Worm (Caenorhabditis elegans): ENCODE measurements around the gene stn-2.

DNA sequence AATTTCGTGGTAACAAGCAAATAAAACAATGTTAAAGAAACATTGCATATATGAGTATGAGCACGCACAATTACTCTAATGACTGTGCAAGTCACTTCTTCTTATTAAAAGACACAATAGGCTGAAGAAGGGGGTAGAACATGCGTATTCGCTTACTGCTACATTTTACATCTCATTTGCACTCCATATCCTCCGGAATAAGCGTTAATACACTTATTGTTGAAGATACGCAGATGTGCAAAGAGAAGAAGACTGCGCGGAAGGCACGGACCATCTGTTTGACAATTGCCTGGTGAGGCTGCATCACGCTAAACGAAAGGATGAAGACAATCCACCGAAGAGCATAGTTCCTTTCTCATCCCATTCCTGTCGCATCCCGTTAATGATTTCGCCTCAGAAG lies 32.5 kb upstream of the stn-2 start:
- TF ChIP-seq nhr-28 (tag; optimal IDR thresholded peaks at IDR 0.05): no peak
- no peak for TF ChIP-seq unc-62 (GFP tag; optimal IDR thresholded peaks at IDR 0.05)

Measured in whole organism, mixed stage, embryonic.